Fruit fly (Drosophila melanogaster): ENCODE results near the gene frc.

The frc gene

dm6 chr3L:17457695-17458242 lies 24.8 kb upstream of the frc start (continued):
- no peak for TF ChIP-seq unpg (GFP tag; optimal IDR thresholded peaks at IDR 0.05)
- TF ChIP-seq Gug (GFP tag; IDR thresholded peaks at IDR 0.05): no peak
- TF ChIP-seq esg (GFP tag; conservative IDR thresholded peaks at IDR 0.05): 0 out of 2 replicates have a peak, but pooled peaks have one; percentile 7
- no peak for TF ChIP-seq Vsx1 (GFP tag; optimal IDR thresholded peaks at IDR 0.05)
- TF ChIP-seq CG9609 (GFP tag; optimal IDR thresholded peaks at IDR 0.05): no peak
- TF ChIP-seq Adf1 (GFP tag; IDR thresholded peaks at IDR 0.05): no peak
- peak; percentile 36 for TF ChIP-seq CG9727 (GFP tag; optimal IDR thresholded peaks at IDR 0.05)
- peak; percentile 23 for TF ChIP-seq CG17829 (tag; optimal IDR thresholded peaks at IDR 0.05)
- no peak for TF ChIP-seq HLH4C (GFP tag; IDR thresholded peaks at IDR 0.05; ENCODE audit: partially characterized antibody)
- no peak for TF ChIP-seq caup (GFP tag; optimal IDR thresholded peaks at IDR 0.05; ENCODE audit: severe bottlenecking)
- TF ChIP-seq Ada2b (GFP tag; IDR thresholded peaks at IDR 0.05): no peak
- no peak for TF ChIP-seq sima (GFP tag; optimal IDR thresholded peaks at IDR 0.05)
- TF ChIP-seq dm (GFP tag; optimal IDR thresholded peaks at IDR 0.05): no peak
- no peak for TF ChIP-seq fru (optimal IDR thresholded peaks at IDR 0.05)
- TF ChIP-seq schlank (tag; optimal IDR thresholded peaks at IDR 0.05): no peak
- TF ChIP-seq CG7357 (GFP tag; IDR thresholded peaks at IDR 0.05): no peak
- no peak for TF ChIP-seq CG10147 (GFP tag; optimal IDR thresholded peaks at IDR 0.05)
- no peak for TF ChIP-seq CG16779 (GFP tag; IDR thresholded peaks at IDR 0.05)
- TF ChIP-seq CG14014 (GFP tag; IDR thresholded peaks at IDR 0.05): no peak
- TF ChIP-seq CG12155 (GFP tag; optimal IDR thresholded peaks at IDR 0.05): no peak
- no peak for TF ChIP-seq usp (GFP tag; optimal IDR thresholded peaks at IDR 0.05)
- peak; percentile 53; the same call in 1 of the 2 replicates for TF ChIP-seq CG6689 (GFP tag; IDR thresholded peaks at IDR 0.05)
- TF ChIP-seq CG12659 (GFP tag; optimal IDR thresholded peaks at IDR 0.05): peak; percentile 6
- no peak for TF ChIP-seq btn (GFP tag; optimal IDR thresholded peaks at IDR 0.05)
- no peak for TF ChIP-seq CG3065 (GFP tag; optimal IDR thresholded peaks at IDR 0.05)
- peak; percentile 28 for TF ChIP-seq CG8924 (tag; optimal IDR thresholded peaks at IDR 0.05)
- no peak for TF ChIP-seq gce (GFP tag; IDR thresholded peaks at IDR 0.05)
- TF ChIP-seq sr (GFP tag; IDR thresholded peaks at IDR 0.05): no peak
- no peak for TF ChIP-seq Aef1 (GFP tag; IDR thresholded peaks at IDR 0.05)
- TF ChIP-seq crol (GFP tag; IDR thresholded peaks at IDR 0.05): no peak
- TF ChIP-seq nerfin-1 (tag; optimal IDR thresholded peaks at IDR 0.05): peak; percentile 0
- no peak for TF ChIP-seq cwo (GFP tag; optimal IDR thresholded peaks at IDR 0.05)
- peak; percentile 73 for TF ChIP-seq grau (tag; optimal IDR thresholded peaks at IDR 0.05)
- no peak for TF ChIP-seq CG1024 (GFP tag; IDR thresholded peaks at IDR 0.05)
- TF ChIP-seq CG1233 (GFP tag; optimal IDR thresholded peaks at IDR 0.05): peak; percentile 17
- TF ChIP-seq PHDP (tag; optimal IDR thresholded peaks at IDR 0.05): peak; percentile 26
- no peak for TF ChIP-seq ranshi (GFP tag; IDR thresholded peaks at IDR 0.05)
- peak in 1 of 2 experiments; percentile 57 for TF ChIP-seq bsh (GFP tag; optimal IDR thresholded peaks at IDR 0.05)
- TF ChIP-seq D19A (tag; optimal IDR thresholded peaks at IDR 0.05): peak; percentile 52
- no peak for TF ChIP-seq cg (GFP tag; optimal IDR thresholded peaks at IDR 0.05)
- peak; percentile 25 for TF ChIP-seq CG10267 (tag; optimal IDR thresholded peaks at IDR 0.05)
- TF ChIP-seq Ravus (GFP tag; IDR thresholded peaks at IDR 0.05): no peak
- TF ChIP-seq CG42726 (GFP tag; IDR thresholded peaks at IDR 0.05; ENCODE audit: partially characterized antibody): no peak
- TF ChIP-seq CG17385 (GFP tag; optimal IDR thresholded peaks at IDR 0.05): peak; percentile 12
- TF ChIP-seq Meics (GFP tag; optimal IDR thresholded peaks at IDR 0.05): peak; percentile 15
- no peak for TF ChIP-seq CG9215 (GFP tag; IDR thresholded peaks at IDR 0.05)
- TF ChIP-seq CG15601 (tag; optimal IDR thresholded peaks at IDR 0.05): peak; percentile 11
- peak; percentile 16 for TF ChIP-seq CG15269 (tag; optimal IDR thresholded peaks at IDR 0.05)
- peak; percentile 50 for TF ChIP-seq pros (GFP tag; optimal IDR thresholded peaks at IDR 0.05)
- no peak for TF ChIP-seq ro (GFP tag; IDR thresholded peaks at IDR 0.05)
- TF ChIP-seq CG6254 (GFP tag; optimal IDR thresholded peaks at IDR 0.05): peak; percentile 32
